Fruit fly (Drosophila melanogaster): ENCODE results near the gene Qsox4.

Qsox4 gene

DNA sequence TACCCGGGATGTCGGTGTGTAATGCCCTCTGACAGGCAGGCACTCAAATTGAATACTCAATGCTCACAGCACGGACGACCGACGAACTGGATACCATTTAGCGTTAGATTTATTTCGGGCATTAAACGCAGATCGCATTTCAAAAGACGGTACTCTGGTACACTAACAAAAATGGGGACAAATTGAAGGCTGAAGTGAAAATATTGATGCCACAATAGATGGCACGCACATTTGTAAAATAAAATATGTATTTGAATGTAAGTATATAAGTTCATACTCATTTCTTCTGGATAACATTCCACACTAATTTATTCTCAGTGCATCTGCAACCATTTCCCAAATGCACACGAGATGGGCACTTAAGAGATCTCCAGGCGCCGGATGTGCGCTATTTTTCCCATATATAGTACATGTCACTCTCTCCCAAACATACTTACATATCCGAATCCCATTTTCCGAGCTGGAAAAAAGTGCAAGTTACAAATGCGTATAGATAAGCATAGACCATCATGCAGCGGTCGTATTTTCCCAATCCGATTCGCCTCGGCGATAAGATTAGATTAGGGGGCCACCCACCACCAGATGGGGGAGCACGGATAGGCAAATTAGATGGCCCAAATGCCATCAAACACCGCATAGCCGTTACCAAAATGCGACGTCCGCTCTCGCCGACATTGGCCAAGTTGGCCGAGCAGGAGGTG, 7.1 kb downstream of the Qsox4 start, which contains the start of gene CG10301 (continued):
- peak; percentile 52 for TF ChIP-seq esg (GFP tag; conservative IDR thresholded peaks at IDR 0.05)
- no peak for TF ChIP-seq cas (GFP tag; IDR thresholded peaks at IDR 0.05)
- TF ChIP-seq CG33557 (GFP tag; optimal IDR thresholded peaks at IDR 0.05) = peak; percentile 61
- TF ChIP-seq CkIIα-i1 (GFP tag; IDR thresholded peaks at IDR 0.05) = no peak
- TF ChIP-seq HLH54F (GFP tag; optimal IDR thresholded peaks at IDR 0.05) = no peak
- TF ChIP-seq Trl (optimal IDR thresholded peaks at IDR 0.05) = no peak
- TF ChIP-seq Trl (GFP tag; optimal IDR thresholded peaks at IDR 0.05) = peak; percentile 12
- no peak for TF ChIP-seq CG17612 (GFP tag; IDR thresholded peaks at IDR 0.05)
- TF ChIP-seq CG10274 (GFP tag; optimal IDR thresholded peaks at IDR 0.05) = no peak
- TF ChIP-seq CG1233 (GFP tag; optimal IDR thresholded peaks at IDR 0.05) = peak; percentile 56
- peak; percentile 76 for TF ChIP-seq fd102C (GFP tag; optimal IDR thresholded peaks at IDR 0.05)
- TF ChIP-seq CG17802 (tag; optimal IDR thresholded peaks at IDR 0.05) = peak; percentile 35
- peak; percentile 43 for TF ChIP-seq lab (GFP tag; optimal IDR thresholded peaks at IDR 0.05)
- peak; percentile 81 for TF ChIP-seq phol (tag; optimal IDR thresholded peaks at IDR 0.05)
- TF ChIP-seq CG17829 (tag; optimal IDR thresholded peaks at IDR 0.05) = peak; percentile 74
- TF ChIP-seq CG1647 (GFP tag; optimal IDR thresholded peaks at IDR 0.05) = peak; percentile 25
- peak; percentile 84 for TF ChIP-seq CG1603 (tag; optimal IDR thresholded peaks at IDR 0.05)
- TF ChIP-seq hkb (optimal IDR thresholded peaks at IDR 0.05) = no peak
- peak; percentile 55; the same call in 1 of the 2 replicates for TF ChIP-seq hkb (GFP tag; IDR thresholded peaks at IDR 0.05)
- TF ChIP-seq CG9817 (tag; optimal IDR thresholded peaks at IDR 0.05) = no peak
- peak; percentile 45 for TF ChIP-seq nerfin-1 (tag; optimal IDR thresholded peaks at IDR 0.05)
- TF ChIP-seq crc (GFP tag; optimal IDR thresholded peaks at IDR 0.05) = no peak
- no peak for TF ChIP-seq Mes4 (GFP tag; optimal IDR thresholded peaks at IDR 0.05)
- no peak for TF ChIP-seq salm (tag; optimal IDR thresholded peaks at IDR 0.05)
- no peak for TF ChIP-seq prd (optimal IDR thresholded peaks at IDR 0.05)
- peak; percentile 86 for TF ChIP-seq prd (GFP tag; IDR thresholded peaks at IDR 0.05)
- TF ChIP-seq tgo (GFP tag; IDR thresholded peaks at IDR 0.05) = peak; percentile 26; the same call in 1 of the 3 replicates
- peak; percentile 67 for TF ChIP-seq CG15601 (tag; optimal IDR thresholded peaks at IDR 0.05)
- peak; percentile 60 for TF ChIP-seq E2f1 (GFP tag; IDR thresholded peaks at IDR 0.05)
- peak; percentile 62 for TF ChIP-seq CG13775 (GFP tag; optimal IDR thresholded peaks at IDR 0.05)
- no peak for TF ChIP-seq en (GFP tag; optimal IDR thresholded peaks at IDR 0.05)
- peak; percentile 56 for TF ChIP-seq ATbp (GFP tag; optimal IDR thresholded peaks at IDR 0.05)
- TF ChIP-seq CG12942 (GFP tag; optimal IDR thresholded peaks at IDR 0.05) = peak; percentile 39
- TF ChIP-seq unpg (GFP tag; optimal IDR thresholded peaks at IDR 0.05) = peak; percentile 61
- peak; percentile 32 for TF ChIP-seq CG18476 (GFP tag; optimal IDR thresholded peaks at IDR 0.05)
- TF ChIP-seq CG30020 (tag; optimal IDR thresholded peaks at IDR 0.05) = no peak
- no peak for TF ChIP-seq gsb (GFP tag; IDR thresholded peaks at IDR 0.05)
- TF ChIP-seq ftz-f1 (GFP tag; optimal IDR thresholded peaks at IDR 0.05) = no peak
- peak; percentile 56 for TF ChIP-seq ewg (GFP tag; optimal IDR thresholded peaks at IDR 0.05)
- TF ChIP-seq corto (GFP tag; optimal IDR thresholded peaks at IDR 0.05) = no peak
- 0 out of 2 replicates have a peak, but pooled peaks have one; percentile 41 for TF ChIP-seq dan (GFP tag; IDR thresholded peaks at IDR 0.05)
- no peak for TF ChIP-seq CG12071 (GFP tag; optimal IDR thresholded peaks at IDR 0.05)
- TF ChIP-seq bigmax (GFP tag; optimal IDR thresholded peaks at IDR 0.05) = no peak
- peak; percentile 14 for TF ChIP-seq CG8359 (GFP tag; optimal IDR thresholded peaks at IDR 0.05; ENCODE audit: borderline replicate concordance)
- TF ChIP-seq Sry-δ (GFP tag; optimal IDR thresholded peaks at IDR 0.05) = no peak
- peak; percentile 53; the same call in 1 of the 2 replicates for TF ChIP-seq CG5953 (GFP tag; IDR thresholded peaks at IDR 0.05)
- TF ChIP-seq CG32767 (GFP tag; IDR thresholded peaks at IDR 0.05) = no peak
- no peak for TF ChIP-seq amos (GFP tag; IDR thresholded peaks at IDR 0.05; ENCODE audit: partially characterized antibody)
- TF ChIP-seq Dek (tag; optimal IDR thresholded peaks at IDR 0.05) = no peak
- TF ChIP-seq mam (GFP tag; optimal IDR thresholded peaks at IDR 0.05) = peak; percentile 13

Data from whole organism, embryonic.